Fruit fly (Drosophila melanogaster) whole organism, prepupa: ENCODE data around the gene Mst84B.

Source experiments
- Blimp-1 ChIP-seq: fragments of 200-800 bp; sonication (Bioruptor generic); optimal IDR thresholded peaks from 3 replicates; lab custom pipeline; 2017; ENCODE audit warnings: missing biosample characterization, missing genetic modification characterization, mild to moderate bottlenecking, moderate library complexity, missing genetic modification reagents
- CG11762 ChIP-seq: fragments of 200-800 bp; sonication (Bioruptor generic); optimal IDR thresholded peaks from 3 replicates; lab custom pipeline; 2016; ENCODE audit warnings: missing biosample characterization, missing genetic modification characterization; ENCODE audit not compliant: insufficient read depth
- CG15336 ChIP-seq: fragments of 200-800 bp; sonication (Bioruptor generic); IDR thresholded peaks from 2 replicates; pipeline ENCODE4 v1.3.6; 2022; ENCODE audit warnings: missing biosample characterization, missing genetic modification characterization
- CG1621 ChIP-seq: fragments of 200-800 bp; sonication (Bioruptor generic); optimal IDR thresholded peaks from 3 replicates; lab custom pipeline; 2018; ENCODE audit warnings: missing biosample characterization, mild to moderate bottlenecking, missing genetic modification characterization
- CG16779 ChIP-seq: fragments of 200-800 bp; sonication (Bioruptor generic); optimal IDR thresholded peaks from 3 replicates; lab custom pipeline; 2017; ENCODE audit warnings: missing biosample characterization, mild to moderate bottlenecking, missing genetic modification characterization
- CG32006 ChIP-seq: fragments of 200-800 bp; sonication (Bioruptor generic); optimal IDR thresholded peaks from 3 replicates; lab custom pipeline; 2017; ENCODE audit warnings: missing biosample characterization, mild to moderate bottlenecking, missing genetic modification characterization
- CG4318 ChIP-seq: fragments of 200-800 bp; sonication (Bioruptor generic); optimal IDR thresholded peaks from 3 replicates; lab custom pipeline; 2017; ENCODE audit warnings: missing biosample characterization, mild to moderate bottlenecking, missing genetic modification characterization
- CG6163 ChIP-seq: fragments of 200-800 bp; sonication (Bioruptor generic); IDR thresholded peaks from 3 replicates; pipeline ENCODE4 v1.3.6; 2022; ENCODE audit warnings: missing biosample characterization, missing genetic modification characterization
- CG6276 ChIP-seq: fragments of 200-800 bp; sonication (Bioruptor generic); optimal IDR thresholded peaks from 2 replicates; lab custom pipeline; 2017; ENCODE audit warnings: missing biosample characterization, mild to moderate bottlenecking, missing genetic modification characterization
- CG6808 ChIP-seq: fragments of 200-800 bp; sonication (Bioruptor generic); optimal IDR thresholded peaks from 3 replicates; lab custom pipeline; 2017; ENCODE audit warnings: missing biosample characterization, missing genetic modification characterization, mild to moderate bottlenecking, moderate library complexity, missing genetic modification reagents
- CG7368 ChIP-seq: fragments of 200-800 bp; sonication (Bioruptor generic); optimal IDR thresholded peaks from 3 replicates; lab custom pipeline; 2016; ENCODE audit warnings: missing biosample characterization, missing genetic modification characterization
- CG8119 ChIP-seq: fragments of 200-800 bp; sonication (Bioruptor generic); IDR thresholded peaks from 3 replicates; pipeline ENCODE4 v1.3.6; 2022; ENCODE audit warnings: missing biosample characterization, missing genetic modification characterization
- CG8319 ChIP-seq: fragments of 200-800 bp; sonication (Bioruptor generic); optimal IDR thresholded peaks from 3 replicates; lab custom pipeline; 2016; ENCODE audit warnings: missing biosample characterization, missing genetic modification characterization
- Eip78C ChIP-seq: fragments of 200-800 bp; sonication (Bioruptor generic); peaks from one replicate; lab custom pipeline; 2016; ENCODE audit warnings: missing biosample characterization, missing genetic modification characterization
- Eip93F ChIP-seq: fragments of 200-800 bp; sonication (Bioruptor generic); optimal IDR thresholded peaks from 2 replicates; lab custom pipeline; 2016; ENCODE audit warnings: missing biosample characterization, mild to moderate bottlenecking, missing genetic modification characterization
- Gug ChIP-seq: fragments of 200-800 bp; sonication (Bioruptor generic); IDR thresholded peaks from 2 replicates; pipeline ENCODE4 v1.3.6; 2022; ENCODE audit warnings: missing biosample characterization, missing genetic modification characterization
- Hr38 ChIP-seq: sonication (Bioruptor generic); optimal IDR thresholded peaks from 2 replicates; lab custom pipeline; 2016; ENCODE audit warnings: missing biosample characterization, missing genetic modification characterization
- Hr39 ChIP-seq: fragments of 200-800 bp; sonication (Bioruptor generic); optimal IDR thresholded peaks from 2 replicates; lab custom pipeline; 2016; ENCODE audit warnings: missing biosample characterization, missing genetic modification characterization
- Lpt ChIP-seq: fragments of 200-800 bp; sonication (Bioruptor generic); optimal IDR thresholded peaks from 3 replicates; lab custom pipeline; 2016; ENCODE audit warnings: missing biosample characterization, missing genetic modification characterization
- OdsH ChIP-seq: fragments of 200-800 bp; sonication (Bioruptor generic); optimal IDR thresholded peaks from 3 replicates; lab custom pipeline; 2016; ENCODE audit warnings: missing biosample characterization, missing genetic modification characterization
- Smox ChIP-seq: fragments of 200-800 bp; sonication (Bioruptor generic); optimal IDR thresholded peaks from 3 replicates; lab custom pipeline; 2016; ENCODE audit warnings: missing biosample characterization, missing genetic modification characterization
- Sox14 ChIP-seq: fragments of 200-800 bp; sonication (Bioruptor generic); optimal IDR thresholded peaks from 3 replicates; lab custom pipeline; 2016; ENCODE audit warnings: missing biosample characterization, missing genetic modification characterization
- achi ChIP-seq: fragments of 200-800 bp; sonication (Bioruptor generic); optimal IDR thresholded peaks from 3 replicates; lab custom pipeline; 2016; ENCODE audit warnings: missing biosample characterization, missing genetic modification characterization
- cyc ChIP-seq: fragments of 200-800 bp; sonication (Bioruptor generic); optimal IDR thresholded peaks from 3 replicates; lab custom pipeline; 2016; ENCODE audit warnings: missing biosample characterization, missing genetic modification characterization
- dac ChIP-seq: fragments of 200-800 bp; sonication (Bioruptor generic); optimal IDR thresholded peaks from 2 replicates; lab custom pipeline; 2017; ENCODE audit warnings: missing biosample characterization, mild to moderate bottlenecking, missing genetic modification characterization
- dsx ChIP-seq: fragments of 200-800 bp; optimal IDR thresholded peaks from 3 replicates; lab custom pipeline; 2019; ENCODE audit warnings: missing biosample characterization, mild to moderate bottlenecking, missing genetic modification characterization, moderate library complexity; ENCODE audit not compliant: poor library complexity, severe bottlenecking
- eg ChIP-seq: fragments of 200-800 bp; sonication (Bioruptor generic); IDR thresholded peaks from 3 replicates; pipeline ENCODE4 v1.3.6; 2022; ENCODE audit warnings: missing biosample characterization, missing genetic modification characterization
- esn ChIP-seq: fragments of 200-800 bp; sonication (Bioruptor generic); optimal IDR thresholded peaks from 2 replicates; lab custom pipeline; 2016; ENCODE audit warnings: missing biosample characterization, mild to moderate bottlenecking, missing genetic modification characterization, moderate library complexity
- fkh ChIP-seq: fragments of 200-800 bp; sonication (Bioruptor generic); optimal IDR thresholded peaks from 3 replicates; lab custom pipeline; 2017; ENCODE audit warnings: missing biosample characterization, mild to moderate bottlenecking, missing genetic modification characterization, moderate library complexity
- lz ChIP-seq: fragments of 200-800 bp; sonication (Bioruptor generic); optimal IDR thresholded peaks from 3 replicates; lab custom pipeline; 2016; ENCODE audit warnings: missing biosample characterization, missing genetic modification characterization
- net ChIP-seq: fragments of 200-800 bp; sonication (Bioruptor generic); optimal IDR thresholded peaks from 3 replicates; lab custom pipeline; 2016; ENCODE audit warnings: missing biosample characterization, missing genetic modification characterization
- pdm3 ChIP-seq: fragments of 200-800 bp; sonication (Bioruptor generic); optimal IDR thresholded peaks from 3 replicates; lab custom pipeline; 2016; ENCODE audit warnings: missing biosample characterization, missing genetic modification characterization
- salr ChIP-seq, 2 experiments: fragments of 200-800 bp; sonication (Bioruptor generic); optimal IDR thresholded peaks; 3 replicates each; lab custom pipeline; 2016 to 2018; ENCODE audit warnings: missing biosample characterization in 2 of 2, missing genetic modification characterization in 2 of 2, mild to moderate bottlenecking in 1 of 2
- ss ChIP-seq, 2 experiments: fragments of 200-800 bp; sonication (Bioruptor generic); optimal IDR thresholded peaks; 2 replicates in 1 of 2; 3 replicates in 1 of 2; lab custom pipeline; 2017 to 2018; ENCODE audit warnings: mild to moderate bottlenecking in 2 of 2, missing biosample characterization in 2 of 2, missing genetic modification characterization in 2 of 2, moderate library complexity in 1 of 2
- svp ChIP-seq: fragments of 200-800 bp; sonication (Bioruptor generic); peaks from one replicate; lab custom pipeline; 2016; ENCODE audit warnings: missing biosample characterization, missing genetic modification characterization
- vri ChIP-seq: fragments of 200-800 bp; sonication (Bioruptor generic); optimal IDR thresholded peaks from 3 replicates; lab custom pipeline; 2016; ENCODE audit warnings: missing biosample characterization, mild to moderate bottlenecking, missing genetic modification characterization

Mst84B gene

dm6 chr3R:7086377-7087200 is 24.6 kb downstream of the Mst84B start, which contains the start of gene alphaTub84B (continued):
- TF ChIP-seq achi: peak; percentile 3
- TF ChIP-seq dac: no peak
- peak; percentile 19 for TF ChIP-seq CG8319
- TF ChIP-seq OdsH (GFP tag; lab: Kevin White, UChicago): peak; percentile 1
- peak; percentile 24 for TF ChIP-seq CG16779 (tag; lab: Kevin White, UChicago)
- peak; percentile 31 for TF ChIP-seq lz (GFP tag; lab: Kevin White, UChicago)
- no peak for TF ChIP-seq Eip93F (GFP tag; lab: Kevin White, UChicago)
- no peak for TF ChIP-seq CG4318 (GFP tag; lab: Kevin White, UChicago)
- peak; percentile 12 for TF ChIP-seq Hr39 (GFP tag; lab: Kevin White, UChicago)
- TF ChIP-seq Gug: no peak
- peak; percentile 46 for TF ChIP-seq pdm3 (GFP tag; lab: Kevin White, UChicago)
- TF ChIP-seq Blimp-1: no peak
- no peak for TF ChIP-seq cyc (GFP tag; lab: Kevin White, UChicago)
- peak; percentile 63 to 64 for TF ChIP-seq ss (GFP tag; optimal IDR thresholded peaks at IDR 0.05; lab: Kevin White, UChicago)
- TF ChIP-seq CG6163 (GFP tag; lab: Robert Waterston, UW): peak; percentile 71; the same call in 2 of the 3 replicates
- peak; percentile 87 for TF ChIP-seq vri (GFP tag; lab: Kevin White, UChicago)
- TF ChIP-seq esn (GFP tag; lab: Kevin White, UChicago): peak; percentile 76
- no peak for TF ChIP-seq Hr38 (GFP tag; lab: Kevin White, UChicago)
- peak; percentile 32 for TF ChIP-seq Lpt
- TF ChIP-seq CG6276 (GFP tag; lab: Kevin White, UChicago): peak; percentile 74
- TF ChIP-seq CG32006 (GFP tag; lab: Kevin White, UChicago): peak; percentile 8
- TF ChIP-seq salr (GFP tag; optimal IDR thresholded peaks at IDR 0.05; lab: Kevin White, UChicago): peak; percentile 1 to 14
- TF ChIP-seq fkh (GFP tag; lab: Kevin White, UChicago): no peak
- peak; percentile 31; the same call in 1 of the 2 replicates for TF ChIP-seq CG15336 (GFP tag; lab: Robert Waterston, UW)
- peak; percentile 53 for TF ChIP-seq dsx (GFP tag; lab: Kevin White, UChicago)
- peak; percentile 78 for TF ChIP-seq Eip78C (GFP tag; lab: Kevin White, UChicago)
- peak; percentile 62 for TF ChIP-seq net (GFP tag; lab: Kevin White, UChicago)

- TF ChIP-seq CG6163 (GFP tag; lab: Robert Waterston, UW) (no peak), Sox14 (no peak)
Observed at dm6 chr3R:7087201-7087505, 25.2 kb downstream of the Mst84B start.

- TF ChIP-seq CG7368 (GFP tag; lab: Kevin White, UChicago): no peak
- no peak for TF ChIP-seq Smox (GFP tag; lab: Kevin White, UChicago)
- peak; percentile 79 for TF ChIP-seq svp (GFP tag; lab: Kevin White, UChicago)
- TF ChIP-seq CG11762: no peak
- no peak for TF ChIP-seq Hr38 (GFP tag; lab: Kevin White, UChicago)
- TF ChIP-seq CG6808: no peak
Observed at dm6 chr3R:7087904-7088303, 25.9 kb downstream of the Mst84B start.

- TF ChIP-seq esn (GFP tag; lab: Kevin White, UChicago) (no peak), Lpt (peak; percentile 21), eg (GFP tag; lab: Robert Waterston, UW) (peak; percentile 47; the same call in 2 of the 3 replicates), Eip78C (GFP tag; lab: Kevin White, UChicago) (peak; percentile 58), ss (GFP tag; optimal IDR thresholded peaks at IDR 0.05; lab: Kevin White, UChicago) (peak; percentile 3 to 87), CG15336 (GFP tag; lab: Robert Waterston, UW) (peak; percentile 5; the same call in 1 of the 2 replicates), CG1621 (tag; lab: Kevin White, UChicago) (no peak), svp (GFP tag; lab: Kevin White, UChicago) (peak; percentile 57), CG6808 (no peak), CG8119 (0 out of 3 replicates have a peak, but pooled peaks have one; percentile 12)
- TF ChIP-seq, all 60 proteins: peak for 7
Observed at dm6 chr3R:7088837-7089361, 26.9 kb downstream of the Mst84B start.
